Worm (Caenorhabditis elegans): ENCODE measurements around the gene F52H3.6.

The F52H3.6 gene

ce11 chrII:10028195-10028594 lies at the start of gene F52H3.6:
TSS of gene F52H3.6 (minus strand) at chrII:10028422.
- TF ChIP-seq sem-4 (tag; optimal IDR thresholded peaks at IDR 0.05): no peak
- peak; percentile 3 for TF ChIP-seq nhr-129 (tag; optimal IDR thresholded peaks at IDR 0.05)
- TF ChIP-seq fos-1 (tag; optimal IDR thresholded peaks at IDR 0.05): peak; percentile 14

- TF ChIP-seq C34F6.9 (tag; optimal IDR thresholded peaks at IDR 0.05) (no peak), ztf-4 (tag; optimal IDR thresholded peaks at IDR 0.05) (no peak), nhr-6 (tag; optimal IDR thresholded peaks at IDR 0.05) (no peak), R02D3.7 (tag; optimal IDR thresholded peaks at IDR 0.05) (no peak), ztf-11 (tag; optimal IDR thresholded peaks at IDR 0.05) (no peak), crh-2 (tag; optimal IDR thresholded peaks at IDR 0.05) (no peak), lin-39 (tag; optimal IDR thresholded peaks at IDR 0.05) (no peak), skn-1 (tag; optimal IDR thresholded peaks at IDR 0.05) (no peak)
Observed at ce11 chrII:10075794-10076193, 47.6 kb upstream of the F52H3.6 start.

- TF ChIP-seq elt-3 (tag; optimal IDR thresholded peaks at IDR 0.05) (no peak), ztf-11 (tag; optimal IDR thresholded peaks at IDR 0.05) (no peak), peb-1 (tag; optimal IDR thresholded peaks at IDR 0.05) (no peak), nhr-23 (tag; optimal IDR thresholded peaks at IDR 0.05) (no peak), crh-2 (tag; optimal IDR thresholded peaks at IDR 0.05) (no peak), nhr-77 (tag; optimal IDR thresholded peaks at IDR 0.05) (no peak), R02D3.7 (tag; optimal IDR thresholded peaks at IDR 0.05) (no peak), ceh-82 (tag; optimal IDR thresholded peaks at IDR 0.05) (no peak), egl-27 (tag; optimal IDR thresholded peaks at IDR 0.05) (no peak), mdl-1 (tag; optimal IDR thresholded peaks at IDR 0.05) (no peak), blmp-1 (tag; optimal IDR thresholded peaks at IDR 0.05; ENCODE audit: insufficient read depth) (no peak), ztf-4 (tag; optimal IDR thresholded peaks at IDR 0.05) (no peak), sem-4 (tag; optimal IDR thresholded peaks at IDR 0.05) (no peak), unc-62 (GFP tag; optimal IDR thresholded peaks at IDR 0.05) (no peak)
Observed at ce11 chrII:10073986-10074385, 45.8 kb upstream of the F52H3.6 start.

ce11 chrII:10067817-10068216 lies 39.6 kb upstream of the F52H3.6 start, which contains the start of gene die-1:
TSS of gene die-1 (minus strand) at chrII:10067917.
- no peak for TF ChIP-seq fos-1 (tag; optimal IDR thresholded peaks at IDR 0.05)
- TF ChIP-seq elt-3 (tag; optimal IDR thresholded peaks at IDR 0.05): no peak

- TF ChIP-seq nhr-23 (tag; optimal IDR thresholded peaks at IDR 0.05): no peak
- TF ChIP-seq mbf-1 (tag; optimal IDR thresholded peaks at IDR 0.05): no peak
- no peak for TF ChIP-seq ztf-1 (GFP tag; conservative IDR thresholded peaks at IDR 0.05)
Observed at ce11 chrII:10065472-10065871, 37.2 kb upstream of the F52H3.6 start.

- TF ChIP-seq dmd-4 (tag; optimal IDR thresholded peaks at IDR 0.05): no peak
- TF ChIP-seq ztf-4 (tag; optimal IDR thresholded peaks at IDR 0.05): no peak
- TF ChIP-seq nhr-237 (tag; optimal IDR thresholded peaks at IDR 0.05): no peak
- no peak for TF ChIP-seq nhr-12 (tag; optimal IDR thresholded peaks at IDR 0.05)
- no peak for TF ChIP-seq unc-55 (GFP tag; optimal IDR thresholded peaks at IDR 0.05)
- no peak for TF ChIP-seq nhr-77 (tag; optimal IDR thresholded peaks at IDR 0.05)
- TF ChIP-seq R02D3.7 (tag; optimal IDR thresholded peaks at IDR 0.05): no peak
- TF ChIP-seq fos-1 (tag; optimal IDR thresholded peaks at IDR 0.05): no peak
- TF ChIP-seq mab-5 (tag; optimal IDR thresholded peaks at IDR 0.05): no peak
- TF ChIP-seq sma-3 (GFP tag; optimal IDR thresholded peaks at IDR 0.05): no peak
- TF ChIP-seq elt-3 (tag; optimal IDR thresholded peaks at IDR 0.05): no peak
- TF ChIP-seq ceh-82 (tag; optimal IDR thresholded peaks at IDR 0.05): no peak
- TF ChIP-seq sem-4 (tag; optimal IDR thresholded peaks at IDR 0.05): no peak
- TF ChIP-seq lin-39 (tag; optimal IDR thresholded peaks at IDR 0.05): no peak
- TF ChIP-seq ZK546.5 (tag; optimal IDR thresholded peaks at IDR 0.05): no peak
- no peak for TF ChIP-seq elt-1 (tag; optimal IDR thresholded peaks at IDR 0.05)
- no peak for TF ChIP-seq zag-1 (tag; optimal IDR thresholded peaks at IDR 0.05)
Observed at ce11 chrII:10060508-10060907, 32.3 kb upstream of the F52H3.6 start, which contains the start of gene stg-1. TSS of gene stg-1 (minus strand) at chrII:10060660.

- no peak for TF ChIP-seq sem-4 (tag; optimal IDR thresholded peaks at IDR 0.05)
- no peak for TF ChIP-seq ceh-82 (tag; optimal IDR thresholded peaks at IDR 0.05)
- TF ChIP-seq ztf-11 (tag; optimal IDR thresholded peaks at IDR 0.05): no peak
- no peak for TF ChIP-seq F13H6.1 (tag; optimal IDR thresholded peaks at IDR 0.05)
- TF ChIP-seq nhr-129 (tag; optimal IDR thresholded peaks at IDR 0.05): no peak
- TF ChIP-seq dmd-4 (tag; optimal IDR thresholded peaks at IDR 0.05): no peak
- no peak for TF ChIP-seq blmp-1 (tag; optimal IDR thresholded peaks at IDR 0.05; ENCODE audit: insufficient read depth)
- TF ChIP-seq lin-13 (GFP tag; optimal IDR thresholded peaks at IDR 0.05): no peak
- TF ChIP-seq Y55F3AM.14 (GFP tag; optimal IDR thresholded peaks at IDR 0.05): no peak
- TF ChIP-seq mbf-1 (tag; optimal IDR thresholded peaks at IDR 0.05): no peak
- TF ChIP-seq fos-1 (tag; optimal IDR thresholded peaks at IDR 0.05): no peak
- no peak for TF ChIP-seq ztf-4 (tag; optimal IDR thresholded peaks at IDR 0.05)
Observed at ce11 chrII:10056545-10057038, 28.4 kb upstream of the F52H3.6 start, which contains the start of gene C18D1.2. TSS of gene C18D1.2 (plus strand) at chrII:10056988.

All from whole organism, L2 larva.